Worm (Caenorhabditis elegans): Measurements from ENCODE around the gene srbc-21.

The srbc-21 gene

DNA sequence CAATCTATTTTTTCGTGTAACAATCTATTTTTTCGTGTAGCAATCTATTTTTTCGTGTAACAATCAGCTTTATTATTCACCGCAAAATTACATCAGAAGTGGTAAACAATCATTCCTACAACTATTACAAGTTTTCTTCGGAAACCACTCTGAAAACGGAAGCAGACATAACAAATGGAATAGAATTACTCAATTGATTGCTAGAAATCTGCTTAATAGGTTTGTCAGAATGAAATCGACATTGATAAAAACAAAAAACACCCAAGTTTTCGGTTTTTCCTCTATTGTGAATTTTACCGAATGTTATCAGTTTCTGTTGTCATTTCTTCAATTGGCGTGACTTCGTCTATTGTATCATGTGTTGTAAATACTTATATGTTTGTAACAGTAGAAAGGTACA lies 8.5 kb upstream of the srbc-21 start, which contains the start of gene srbc-20:
Gene srbc-20, plus strand, starts transcription at position 301 of the 400 bp plus-strand sequence.
- TF ChIP-seq ztf-29 (GFP tag; IDR thresholded peaks at IDR 0.05): no peak
- TF ChIP-seq ref-1 (GFP tag; conservative IDR thresholded peaks at IDR 0.05): no peak
- TF ChIP-seq T22C8.4 (GFP tag; IDR thresholded peaks at IDR 0.05): no peak
- TF ChIP-seq cog-1 (tag; optimal IDR thresholded peaks at IDR 0.05): no peak
- no peak for TF ChIP-seq klf-2 (GFP tag; conservative IDR thresholded peaks at IDR 0.05)

DNA sequence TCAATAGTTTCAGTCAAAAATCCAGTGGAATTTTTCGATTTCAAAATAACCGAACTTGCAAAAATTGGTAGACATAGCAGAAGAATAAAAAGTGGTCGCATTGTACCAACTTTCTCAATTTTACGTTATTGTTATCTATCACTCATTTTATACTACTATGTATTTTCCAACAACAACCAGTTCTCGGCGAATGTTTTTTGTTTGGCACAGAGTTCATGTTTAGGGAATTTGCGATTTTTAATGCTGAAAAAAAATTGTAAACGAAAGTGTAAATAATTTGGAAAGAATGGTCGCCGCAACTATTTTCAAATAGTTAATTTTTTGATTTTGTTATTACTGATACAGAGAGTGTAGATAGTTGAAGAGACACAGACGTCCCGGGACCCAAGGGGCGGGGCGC lies 5.9 kb upstream of the srbc-21 start, which contains the start of gene C45H4.21:
Gene C45H4.21, minus strand, starts transcription at position 101 of the 400 bp plus-strand sequence.
- no peak for TF ChIP-seq flt-1 (GFP tag; IDR thresholded peaks at IDR 0.05)
- no peak for TF ChIP-seq ztf-23 (GFP tag; IDR thresholded peaks at IDR 0.05)
- no peak for TF ChIP-seq ztf-29 (GFP tag; IDR thresholded peaks at IDR 0.05)
- TF ChIP-seq T22C8.4 (GFP tag; IDR thresholded peaks at IDR 0.05): no peak
- TF ChIP-seq cog-1 (tag; optimal IDR thresholded peaks at IDR 0.05): no peak
- no peak for TF ChIP-seq klf-2 (GFP tag; conservative IDR thresholded peaks at IDR 0.05)
- TF ChIP-seq med-1 (GFP tag; optimal IDR thresholded peaks at IDR 0.05; ENCODE audit: insufficient read depth): no peak
- TF ChIP-seq ref-1 (GFP tag; conservative IDR thresholded peaks at IDR 0.05): no peak
- TF ChIP-seq tab-1 (GFP tag; IDR thresholded peaks at IDR 0.05): no peak

DNA sequence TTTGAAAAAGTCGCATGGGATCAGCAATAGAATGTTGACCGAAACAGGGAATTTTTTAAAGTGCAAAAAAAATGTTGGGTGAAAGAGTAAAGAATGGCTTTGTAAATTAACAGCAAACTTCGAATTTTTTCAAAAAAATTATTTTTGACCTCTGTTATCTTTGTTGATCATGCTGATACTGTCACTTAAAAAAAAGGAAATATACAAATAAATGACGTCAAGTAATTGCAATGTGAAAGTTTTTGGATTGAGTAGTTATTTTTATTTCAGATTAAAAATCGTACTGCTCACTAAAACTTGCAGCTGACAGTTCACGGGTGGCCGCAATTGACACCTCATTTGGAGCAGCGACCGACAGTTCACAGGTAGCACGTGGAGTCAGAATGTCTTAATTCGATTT lies 4.5 kb upstream of the srbc-21 start, which contains the start of gene C45H4.13:
Gene C45H4.13, minus strand, starts transcription at position 101 of the 400 bp plus-strand sequence.
- TF ChIP-seq ref-1 (GFP tag; conservative IDR thresholded peaks at IDR 0.05) (no peak), med-1 (GFP tag; optimal IDR thresholded peaks at IDR 0.05; ENCODE audit: insufficient read depth) (no peak), klf-2 (GFP tag; conservative IDR thresholded peaks at IDR 0.05) (no peak), cog-1 (tag; optimal IDR thresholded peaks at IDR 0.05) (no peak), ztf-29 (GFP tag; IDR thresholded peaks at IDR 0.05) (no peak), tab-1 (GFP tag; IDR thresholded peaks at IDR 0.05) (no peak), T22C8.4 (GFP tag; IDR thresholded peaks at IDR 0.05) (no peak), flt-1 (GFP tag; IDR thresholded peaks at IDR 0.05) (no peak), ztf-23 (GFP tag; IDR thresholded peaks at IDR 0.05) (no peak)

DNA sequence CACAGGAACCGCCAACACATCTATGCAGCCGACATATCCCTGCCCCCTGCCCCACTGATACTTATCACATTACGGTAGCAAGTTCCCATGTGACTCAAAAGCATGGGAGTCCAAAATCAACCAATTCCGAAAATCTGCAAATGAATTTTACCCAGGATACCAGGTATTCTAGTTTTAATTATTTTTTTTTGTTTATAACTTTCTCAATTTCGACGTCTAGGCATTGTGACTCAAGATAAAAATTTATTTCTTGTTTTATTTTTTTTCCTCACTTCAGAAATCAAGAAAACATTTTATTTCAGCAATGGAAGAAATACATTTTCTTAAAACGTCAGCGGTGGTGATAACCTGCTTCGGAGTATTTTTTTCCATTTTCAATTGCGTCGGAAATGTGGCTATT lies 3.9 kb upstream of the srbc-21 start, which contains the start of gene srbc-24:
Gene srbc-24, plus strand, starts transcription at position 301 of the 400 bp plus-strand sequence.
- TF ChIP-seq ztf-29 (GFP tag; IDR thresholded peaks at IDR 0.05) (no peak), cog-1 (tag; optimal IDR thresholded peaks at IDR 0.05) (no peak), T22C8.4 (GFP tag; IDR thresholded peaks at IDR 0.05) (no peak), tab-1 (GFP tag; IDR thresholded peaks at IDR 0.05) (no peak), med-1 (GFP tag; optimal IDR thresholded peaks at IDR 0.05; ENCODE audit: insufficient read depth) (no peak), ztf-23 (GFP tag; IDR thresholded peaks at IDR 0.05) (no peak), flt-1 (GFP tag; IDR thresholded peaks at IDR 0.05) (no peak), ref-1 (GFP tag; conservative IDR thresholded peaks at IDR 0.05) (no peak), klf-2 (GFP tag; conservative IDR thresholded peaks at IDR 0.05) (no peak)

DNA sequence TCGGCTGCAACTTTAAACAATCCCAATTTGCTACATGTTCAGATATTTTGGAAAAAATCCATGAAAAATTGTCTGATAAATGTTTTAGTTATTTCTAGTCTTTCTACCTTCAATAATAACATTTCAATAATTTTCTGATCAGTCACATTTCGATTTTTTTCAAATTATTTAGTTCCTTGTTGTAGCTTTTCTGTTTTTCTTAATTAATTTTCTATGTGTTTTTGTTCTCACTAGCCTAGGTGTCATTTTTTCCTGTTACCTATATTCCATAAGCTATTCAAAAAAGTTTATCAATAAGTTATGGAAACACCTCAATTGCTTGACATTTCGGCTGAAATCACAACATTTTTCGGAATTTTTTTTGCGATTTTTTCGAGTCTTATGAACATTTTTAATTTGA lies 2.1 kb upstream of the srbc-21 start, which contains the start of gene srbc-23:
Gene srbc-23, plus strand, starts transcription at position 301 of the 400 bp plus-strand sequence.
- TF ChIP-seq klf-2 (GFP tag; conservative IDR thresholded peaks at IDR 0.05): no peak
- no peak for TF ChIP-seq med-1 (GFP tag; optimal IDR thresholded peaks at IDR 0.05; ENCODE audit: insufficient read depth)
- no peak for TF ChIP-seq cog-1 (tag; optimal IDR thresholded peaks at IDR 0.05)
- TF ChIP-seq flt-1 (GFP tag; IDR thresholded peaks at IDR 0.05): no peak
- TF ChIP-seq ref-1 (GFP tag; conservative IDR thresholded peaks at IDR 0.05): no peak
- TF ChIP-seq ztf-29 (GFP tag; IDR thresholded peaks at IDR 0.05): no peak
- no peak for TF ChIP-seq T22C8.4 (GFP tag; IDR thresholded peaks at IDR 0.05)
- TF ChIP-seq tab-1 (GFP tag; IDR thresholded peaks at IDR 0.05): no peak
- TF ChIP-seq ztf-23 (GFP tag; IDR thresholded peaks at IDR 0.05): no peak

DNA sequence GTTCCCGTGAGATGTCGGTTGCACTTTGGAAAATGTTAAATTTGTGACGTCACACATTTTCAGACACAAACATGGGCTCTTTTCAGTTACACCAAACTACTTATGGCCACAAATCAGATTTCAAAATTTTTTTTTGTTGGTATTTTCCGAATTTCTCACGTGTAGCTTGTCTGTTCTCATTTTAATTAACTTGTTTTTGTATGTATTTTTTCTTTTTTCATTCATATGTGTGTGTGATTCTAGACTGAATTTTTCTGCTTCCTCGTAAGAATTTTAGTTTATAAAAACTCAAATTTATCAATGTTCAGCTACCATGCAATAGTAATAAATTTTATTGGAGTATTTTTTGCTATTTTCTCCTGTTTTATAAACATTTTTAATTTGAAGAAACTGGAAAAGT lies 1.5 kb downstream of the srbc-21 start, which contains the start of gene srbc-22:
Gene srbc-22, plus strand, starts transcription at position 301 of the 400 bp plus-strand sequence.
- TF ChIP-seq ztf-29 (GFP tag; IDR thresholded peaks at IDR 0.05): no peak
- TF ChIP-seq med-1 (GFP tag; optimal IDR thresholded peaks at IDR 0.05; ENCODE audit: insufficient read depth): no peak
- no peak for TF ChIP-seq tab-1 (GFP tag; IDR thresholded peaks at IDR 0.05)
- no peak for TF ChIP-seq flt-1 (GFP tag; IDR thresholded peaks at IDR 0.05)
- TF ChIP-seq ref-1 (GFP tag; conservative IDR thresholded peaks at IDR 0.05): no peak
- no peak for TF ChIP-seq T22C8.4 (GFP tag; IDR thresholded peaks at IDR 0.05)
- TF ChIP-seq klf-2 (GFP tag; conservative IDR thresholded peaks at IDR 0.05): no peak
- no peak for TF ChIP-seq cog-1 (tag; optimal IDR thresholded peaks at IDR 0.05)
- TF ChIP-seq ztf-23 (GFP tag; IDR thresholded peaks at IDR 0.05): no peak

DNA sequence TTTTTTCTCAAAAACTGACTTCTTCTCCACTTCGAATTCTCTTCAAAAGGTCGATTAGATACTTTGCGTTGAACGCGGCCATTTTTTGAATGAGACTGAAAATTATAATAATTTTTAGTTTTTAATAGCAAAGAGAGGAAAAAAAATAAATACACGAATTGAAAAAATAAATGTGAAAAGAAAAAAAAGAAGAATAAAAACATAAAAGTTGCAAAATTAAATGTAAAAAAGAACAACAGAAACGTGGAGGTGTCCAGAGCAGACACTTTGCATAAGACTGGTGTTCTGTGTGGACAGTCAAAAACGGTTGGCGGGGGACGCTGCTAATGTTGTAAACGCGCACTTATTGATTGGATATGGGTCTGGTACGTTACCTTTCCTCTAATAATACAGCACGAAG lies 4.0 kb downstream of the srbc-21 start, which contains the start of gene C45H4.14:
Gene C45H4.14, minus strand, starts transcription at position 101 of the 400 bp plus-strand sequence.
- no peak for TF ChIP-seq flt-1 (GFP tag; IDR thresholded peaks at IDR 0.05)
- TF ChIP-seq med-1 (GFP tag; optimal IDR thresholded peaks at IDR 0.05; ENCODE audit: insufficient read depth): no peak
- TF ChIP-seq T22C8.4 (GFP tag; IDR thresholded peaks at IDR 0.05): no peak
- TF ChIP-seq ztf-23 (GFP tag; IDR thresholded peaks at IDR 0.05): no peak
- no peak for TF ChIP-seq klf-2 (GFP tag; conservative IDR thresholded peaks at IDR 0.05)
- TF ChIP-seq cog-1 (tag; optimal IDR thresholded peaks at IDR 0.05): no peak
- no peak for TF ChIP-seq ref-1 (GFP tag; conservative IDR thresholded peaks at IDR 0.05)
- no peak for TF ChIP-seq tab-1 (GFP tag; IDR thresholded peaks at IDR 0.05)

DNA sequence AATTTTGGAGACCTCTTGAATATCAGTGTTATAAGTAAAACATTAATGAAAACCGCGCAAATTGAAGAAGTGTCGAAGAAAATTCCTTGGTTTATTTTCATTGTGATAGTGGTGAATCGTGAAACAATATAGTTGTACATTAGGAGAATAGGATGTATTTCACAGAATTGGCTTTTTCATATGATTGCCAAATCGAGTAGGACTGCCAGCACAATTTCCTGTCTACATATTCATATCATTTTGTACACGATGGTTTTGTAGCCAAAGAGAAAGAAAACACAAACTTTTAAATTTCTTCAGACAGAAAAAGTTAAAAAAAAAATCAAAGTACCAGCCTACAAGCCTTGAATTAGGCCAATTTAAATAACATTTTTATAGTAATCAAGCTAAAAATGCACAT lies 8.4 kb downstream of the srbc-21 start, which contains the start of gene str-255:
Gene str-255, minus strand, starts transcription at position 101 of the 400 bp plus-strand sequence.
- TF ChIP-seq ztf-29 (GFP tag; IDR thresholded peaks at IDR 0.05): no peak
- TF ChIP-seq ref-1 (GFP tag; conservative IDR thresholded peaks at IDR 0.05): no peak
- TF ChIP-seq med-1 (GFP tag; optimal IDR thresholded peaks at IDR 0.05; ENCODE audit: insufficient read depth): no peak
- no peak for TF ChIP-seq tab-1 (GFP tag; IDR thresholded peaks at IDR 0.05)
- no peak for TF ChIP-seq cog-1 (tag; optimal IDR thresholded peaks at IDR 0.05)
- TF ChIP-seq klf-2 (GFP tag; conservative IDR thresholded peaks at IDR 0.05): no peak
- TF ChIP-seq flt-1 (GFP tag; IDR thresholded peaks at IDR 0.05): no peak
- TF ChIP-seq T22C8.4 (GFP tag; IDR thresholded peaks at IDR 0.05): no peak

DNA sequence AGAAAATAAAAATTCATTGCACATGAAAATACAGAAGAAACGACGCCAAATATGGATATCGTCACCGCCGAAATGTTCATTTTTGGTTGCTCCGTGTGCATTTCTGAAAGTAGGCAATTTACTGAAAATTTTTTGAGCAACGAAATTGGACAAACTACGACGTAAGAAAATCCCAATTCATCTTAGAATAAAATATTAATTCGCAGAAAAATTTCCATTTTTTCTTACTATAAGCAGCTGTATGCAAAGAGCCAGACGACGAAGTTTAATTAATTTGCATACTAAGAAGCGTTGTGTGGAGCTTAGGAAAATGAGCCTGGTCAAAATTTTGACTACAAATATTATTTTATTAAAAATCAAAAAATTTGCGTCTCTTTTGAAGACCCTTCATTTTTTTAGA lies 11.3 kb downstream of the srbc-21 start, which contains the start of gene srbc-19:
Gene srbc-19, minus strand, starts transcription at position 101 of the 400 bp plus-strand sequence.
- TF ChIP-seq tab-1 (GFP tag; IDR thresholded peaks at IDR 0.05) (no peak), T22C8.4 (GFP tag; IDR thresholded peaks at IDR 0.05) (no peak), klf-2 (GFP tag; conservative IDR thresholded peaks at IDR 0.05) (no peak), flt-1 (GFP tag; IDR thresholded peaks at IDR 0.05) (no peak), ref-1 (GFP tag; conservative IDR thresholded peaks at IDR 0.05) (no peak), cog-1 (tag; optimal IDR thresholded peaks at IDR 0.05) (no peak), ztf-29 (GFP tag; IDR thresholded peaks at IDR 0.05) (no peak), med-1 (GFP tag; optimal IDR thresholded peaks at IDR 0.05; ENCODE audit: insufficient read depth) (no peak), ztf-23 (GFP tag; IDR thresholded peaks at IDR 0.05) (no peak)

All from whole organism, midembryonic.